Worm (Caenorhabditis elegans): ENCODE results near the gene K04G11.1.

The K04G11.1 gene

DNA sequence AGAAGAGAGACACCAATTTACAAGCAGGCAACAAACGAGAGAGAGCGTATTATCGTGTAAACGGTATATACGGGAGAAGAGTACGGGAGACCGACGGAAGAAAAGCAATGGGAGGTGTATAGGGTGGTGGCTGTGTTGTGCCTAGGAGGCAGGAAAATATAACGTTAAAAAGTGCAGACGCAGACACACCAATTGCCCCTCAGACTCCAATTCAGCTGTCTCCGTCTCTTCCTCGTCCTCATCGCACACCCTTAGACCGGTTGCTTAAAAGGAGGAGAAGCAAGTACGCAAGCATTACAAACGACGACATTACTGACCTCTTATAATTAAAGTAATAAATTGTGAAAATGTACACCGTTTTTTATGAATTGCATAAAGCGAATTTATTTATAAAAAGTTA, 22.9 kb upstream of the K04G11.1 start (continued):
- peak; percentile 5 for TF ChIP-seq ahr-1 (tag; optimal IDR thresholded peaks at IDR 0.05)
- peak; percentile 46 for TF ChIP-seq ceh-22 (tag; optimal IDR thresholded peaks at IDR 0.05)
- peak; percentile 24 for TF ChIP-seq ceh-30 (tag; optimal IDR thresholded peaks at IDR 0.05)
- TF ChIP-seq lin-11 (tag; optimal IDR thresholded peaks at IDR 0.05), result no peak
- TF ChIP-seq unc-55 (GFP tag; optimal IDR thresholded peaks at IDR 0.05), result peak; percentile 55
- no peak for TF ChIP-seq pat-9 (tag; optimal IDR thresholded peaks at IDR 0.05)
- no peak for TF ChIP-seq ama-1 (optimal IDR thresholded peaks at IDR 0.05)
- TF ChIP-seq pha-4 (tag; optimal IDR thresholded peaks at IDR 0.05), result no peak
- TF ChIP-seq ceh-2 (tag; optimal IDR thresholded peaks at IDR 0.05), result peak; percentile 63
- TF ChIP-seq dmd-4 (tag; optimal IDR thresholded peaks at IDR 0.05; ENCODE audit: borderline replicate concordance), result no peak
- peak; percentile 70 for TF ChIP-seq sdc-2 (tag; optimal IDR thresholded peaks at IDR 0.05)
- peak; percentile 64 for TF ChIP-seq ceh-34 (tag; optimal IDR thresholded peaks at IDR 0.05)
- peak; percentile 47 for TF ChIP-seq dve-1 (tag; optimal IDR thresholded peaks at IDR 0.05)
- TF ChIP-seq unc-86 (tag; optimal IDR thresholded peaks at IDR 0.05), result no peak
- no peak for TF ChIP-seq pqm-1 (tag; optimal IDR thresholded peaks at IDR 0.05)
- TF ChIP-seq C38D4.7 (GFP tag; optimal IDR thresholded peaks at IDR 0.05), result peak; percentile 9
- TF ChIP-seq pag-3 (tag; optimal IDR thresholded peaks at IDR 0.05; ENCODE audit: borderline replicate concordance), result no peak
- TF ChIP-seq gmeb-2 (tag; optimal IDR thresholded peaks at IDR 0.05), result no peak
- no peak for TF ChIP-seq tbx-7 (tag; optimal IDR thresholded peaks at IDR 0.05)
- peak; percentile 84 for TF ChIP-seq ref-2 (tag; optimal IDR thresholded peaks at IDR 0.05)
- no peak for TF ChIP-seq K09A11.1 (tag; optimal IDR thresholded peaks at IDR 0.05; ENCODE audit: insufficient read depth)
- TF ChIP-seq hlh-13 (GFP tag; optimal IDR thresholded peaks at IDR 0.05), result no peak
- TF ChIP-seq hlh-8 (tag; optimal IDR thresholded peaks at IDR 0.05), result no peak
- no peak for TF ChIP-seq ceh-48 (tag; optimal IDR thresholded peaks at IDR 0.05)

DNA sequence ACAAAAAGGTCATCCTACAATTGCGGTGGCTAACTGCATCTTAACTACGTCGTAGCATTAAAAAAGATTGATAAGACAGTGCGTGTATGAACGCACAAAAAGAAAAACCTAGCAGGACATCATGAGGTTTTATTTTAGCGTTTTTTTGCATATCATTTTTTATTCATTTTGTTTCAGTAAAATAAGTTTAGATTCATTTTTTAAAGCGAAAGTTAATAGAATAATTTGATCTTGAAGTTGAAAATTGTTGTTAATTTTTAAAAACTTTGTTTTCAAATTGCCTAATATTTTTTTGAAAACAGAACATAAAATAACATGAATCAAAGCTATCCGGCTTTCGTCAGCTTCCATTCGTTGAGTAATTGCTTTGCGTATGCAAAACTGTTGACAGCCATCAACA, 21.7 kb upstream of the K04G11.1 start, which contains the start of gene prx-1:
TSS of gene prx-1 (plus strand) at position 301 of the 400 bp plus-strand sequence.
- TF ChIP-seq ttx-3 (tag; optimal IDR thresholded peaks at IDR 0.05), result no peak
- no peak for TF ChIP-seq pha-2 (tag; optimal IDR thresholded peaks at IDR 0.05)

DNA sequence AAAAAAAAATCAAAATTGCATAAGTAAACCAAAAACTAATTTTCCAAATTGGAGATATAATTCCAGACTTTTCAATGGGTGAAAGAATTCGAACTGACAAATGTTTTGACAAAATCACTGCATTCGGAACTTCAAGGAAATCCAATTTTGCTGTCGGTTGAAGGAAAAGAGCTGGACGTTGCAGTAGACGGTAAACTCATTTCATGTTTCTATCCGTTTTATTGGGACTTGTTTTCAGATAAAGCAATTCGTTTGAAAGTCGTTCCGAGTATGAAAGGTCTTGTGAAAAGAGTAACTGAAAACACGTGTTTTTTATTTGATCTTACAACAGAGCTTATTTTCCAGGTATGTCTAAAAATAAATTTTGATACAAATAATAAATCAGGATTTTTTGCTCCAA, 19.2 kb upstream of the K04G11.1 start:
- TF ChIP-seq unc-42 (tag; optimal IDR thresholded peaks at IDR 0.05) (no peak), ceh-18 (tag; optimal IDR thresholded peaks at IDR 0.05) (no peak), ceh-24 (tag; optimal IDR thresholded peaks at IDR 0.05) (no peak), ceh-6 (GFP tag; optimal IDR thresholded peaks at IDR 0.05) (no peak), hlh-8 (tag; optimal IDR thresholded peaks at IDR 0.05) (no peak), ceh-31 (tag; optimal IDR thresholded peaks at IDR 0.05) (no peak), K09A11.1 (tag; optimal IDR thresholded peaks at IDR 0.05; ENCODE audit: insufficient read depth) (no peak), mec-3 (tag; optimal IDR thresholded peaks at IDR 0.05; ENCODE audit: borderline replicate concordance) (no peak), T23F11.4 (GFP tag; optimal IDR thresholded peaks at IDR 0.05) (no peak), sdc-2 (tag; optimal IDR thresholded peaks at IDR 0.05) (no peak), ztf-16 (tag; optimal IDR thresholded peaks at IDR 0.05) (no peak), dmd-4 (tag; optimal IDR thresholded peaks at IDR 0.05; ENCODE audit: borderline replicate concordance) (no peak), ets-4 (tag; optimal IDR thresholded peaks at IDR 0.05) (no peak), dve-1 (tag; optimal IDR thresholded peaks at IDR 0.05) (no peak), pqm-1 (tag; optimal IDR thresholded peaks at IDR 0.05) (no peak), ceh-22 (tag; optimal IDR thresholded peaks at IDR 0.05) (no peak)

DNA sequence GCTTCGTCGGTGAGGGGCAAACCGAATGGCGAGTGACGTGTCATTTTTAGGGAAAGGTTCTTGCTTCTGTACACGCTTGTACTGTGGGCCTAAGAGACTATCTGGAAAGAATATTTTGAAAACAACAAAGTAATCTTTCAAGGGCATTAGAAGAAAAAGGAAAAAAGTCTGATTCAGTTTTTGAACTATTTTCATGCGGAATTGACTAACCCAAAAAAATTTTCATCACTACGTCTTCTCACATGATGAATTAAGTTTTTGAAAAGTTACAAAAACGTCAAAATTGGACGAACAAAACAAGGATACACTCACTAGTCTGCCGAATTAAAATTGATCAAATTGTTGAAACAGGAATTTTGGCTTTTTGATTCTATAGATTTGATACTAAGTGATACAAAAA, 15.0 kb upstream of the K04G11.1 start, which contains the start of gene C11H1.9:
TSS of gene C11H1.9 (minus strand) at position 101 of the 400 bp plus-strand sequence.
- no peak for TF ChIP-seq syd-9 (tag; optimal IDR thresholded peaks at IDR 0.05)
- TF ChIP-seq pag-3 (tag; optimal IDR thresholded peaks at IDR 0.05; ENCODE audit: borderline replicate concordance), result no peak
- no peak for TF ChIP-seq C08G9.2 (tag; optimal IDR thresholded peaks at IDR 0.05)
- no peak for TF ChIP-seq hlh-15 (tag; optimal IDR thresholded peaks at IDR 0.05)
- no peak for TF ChIP-seq tbx-7 (tag; optimal IDR thresholded peaks at IDR 0.05)
- no peak for TF ChIP-seq hlh-8 (tag; optimal IDR thresholded peaks at IDR 0.05)
